Fruit fly (Drosophila melanogaster): ENCODE results near the gene Rpn3.

DNA sequence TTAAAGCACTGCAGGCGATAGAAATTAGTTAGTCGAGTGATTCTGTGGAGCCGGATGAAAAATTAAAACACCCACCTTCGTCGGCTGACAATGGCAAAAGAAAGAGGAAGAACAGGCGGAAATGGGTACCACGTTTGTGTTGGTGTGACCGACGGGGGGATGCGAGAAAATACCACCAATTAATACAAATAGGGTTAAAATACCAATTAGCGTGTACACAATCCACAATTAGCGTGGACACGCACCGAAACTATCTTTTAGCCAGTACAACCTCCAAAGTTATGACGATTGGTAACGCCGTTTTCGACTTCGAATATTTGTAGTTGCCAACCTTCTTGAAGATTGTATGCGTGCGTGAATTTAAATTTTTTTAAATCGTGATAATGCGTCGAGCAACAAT lies 42.5 kb upstream of the Rpn3 start, which contains the start of gene RpL30:
- TF ChIP-seq Sin3A (optimal IDR thresholded peaks at IDR 0.05) (no peak), insv (optimal IDR thresholded peaks at IDR 0.05) (no peak), Myc (optimal IDR thresholded peaks at IDR 0.05) (no peak)
